Worm (Caenorhabditis elegans): Measurements from ENCODE around the gene his-48.

DNA sequence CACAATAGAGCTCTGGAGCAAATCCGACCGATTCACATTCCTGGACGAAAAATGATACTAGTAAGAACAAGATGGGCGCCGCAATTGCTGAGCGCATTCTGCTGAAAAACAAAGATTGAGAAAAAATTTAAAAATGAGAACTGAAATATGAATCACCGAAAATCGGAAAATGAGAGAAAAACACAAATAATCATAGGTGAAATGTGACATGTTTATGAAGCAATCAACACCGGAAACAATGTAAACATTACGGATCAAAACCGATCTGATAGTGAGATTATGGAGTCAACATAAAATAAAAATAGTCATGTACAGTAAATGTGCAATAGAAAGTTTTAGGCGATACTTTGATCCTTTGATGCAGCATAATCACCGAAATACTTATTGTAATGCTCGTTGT, 10.7 kb upstream of the his-48 start, which contains the start of gene dnj-2:
- TF ChIP-seq unc-86 (tag; optimal IDR thresholded peaks at IDR 0.05) (no peak), elt-2 (tag; optimal IDR thresholded peaks at IDR 0.05) (no peak), dmd-4 (tag; optimal IDR thresholded peaks at IDR 0.05; ENCODE audit: borderline replicate concordance) (no peak), hlh-15 (tag; optimal IDR thresholded peaks at IDR 0.05) (no peak), eyg-1 (tag; optimal IDR thresholded peaks at IDR 0.05) (no peak), lin-11 (tag; optimal IDR thresholded peaks at IDR 0.05) (no peak), F13H6.1 (tag; optimal IDR thresholded peaks at IDR 0.05) (no peak), nfya-1 (tag; optimal IDR thresholded peaks at IDR 0.05) (no peak), ceh-31 (tag; optimal IDR thresholded peaks at IDR 0.05) (no peak), zip-5 (tag; optimal IDR thresholded peaks at IDR 0.05) (no peak), ttx-3 (tag; optimal IDR thresholded peaks at IDR 0.05) (no peak), pha-4 (tag; optimal IDR thresholded peaks at IDR 0.05) (no peak), syd-9 (tag; optimal IDR thresholded peaks at IDR 0.05) (no peak)
